Worm (Caenorhabditis elegans): ENCODE data around the gene Y105C5A.10.
"Not testable (repeated sequence)": the region's sequence is repeated elsewhere in the genome, so short reads cannot be mapped to it uniquely, and the experiment has no call there.

- TF ChIP-seq ceh-9 (tag; optimal IDR thresholded peaks at IDR 0.05); ama-1 (optimal IDR thresholded peaks at IDR 0.05); hlh-8 (tag; optimal IDR thresholded peaks at IDR 0.05); ceh-6 (GFP tag; optimal IDR thresholded peaks at IDR 0.05); fax-1 (tag; optimal IDR thresholded peaks at IDR 0.05); ref-2 (tag; optimal IDR thresholded peaks at IDR 0.05); che-1 (tag; optimal IDR thresholded peaks at IDR 0.05): not testable (repeated sequence)
Measured at ce11 chrIV:15681445-15681844, 45.9 kb downstream of the Y105C5A.10 start, which contains the start of gene Y105C5A.26.
